Fruit fly (Drosophila melanogaster) whole organism, embryonic: Measurements from ENCODE around the gene Osbp.
A peak's percentile ranks its signal among the peaks of the same experiment; 100 is the strongest.

Experiments used
- Aef1 ChIP-seq: fragments of 200-800 bp; sonication (Bioruptor generic); IDR thresholded peaks from 3 replicates; pipeline ENCODE4 v1.3.6; 2022; ENCODE audit warnings: missing biosample characterization, missing genetic modification characterization
- CG1024 ChIP-seq: fragments of 200-800 bp; sonication (Bioruptor generic); IDR thresholded peaks from 2 replicates; pipeline ENCODE4 v1.3.6; 2022; ENCODE audit warnings: missing biosample characterization, missing genetic modification characterization
- CG11247 ChIP-seq: fragments of 200-800 bp; sonication (Bioruptor generic); IDR thresholded peaks from 2 replicates; pipeline ENCODE4 v1.3.6; 2022; ENCODE audit warnings: missing biosample characterization, missing genetic modification characterization
- CG11456 ChIP-seq: fragments of 200-800 bp; sonication (Bioruptor generic); IDR thresholded peaks from 3 replicates; pipeline ENCODE4 v1.3.6; 2022; ENCODE audit warnings: missing biosample characterization, missing genetic modification characterization
- CG11560 ChIP-seq: fragments of 200-800 bp; sonication (Bioruptor generic); IDR thresholded peaks from 3 replicates; pipeline ENCODE4 v1.3.6; 2022; ENCODE audit warnings: missing biosample characterization, missing genetic modification characterization
- CG12236 ChIP-seq: fragments of 200-800 bp; sonication (Bioruptor generic); optimal IDR thresholded peaks from 2 replicates; lab custom pipeline; 2016; ENCODE audit warnings: missing biosample characterization, missing genetic modification characterization
- CG14667 ChIP-seq: fragments of 200-800 bp; sonication (Bioruptor generic); IDR thresholded peaks from 2 replicates; pipeline ENCODE4 v1.3.6; 2022; ENCODE audit warnings: missing biosample characterization, missing genetic modification characterization
- CG15479 ChIP-seq: fragments of 200-800 bp; sonication (Bioruptor generic); optimal IDR thresholded peaks from 3 replicates; lab custom pipeline; 2019; ENCODE audit warnings: missing biosample characterization, mild to moderate bottlenecking, missing genetic modification characterization, moderate library complexity
- CG16815 ChIP-seq: fragments of 200-800 bp; sonication (Bioruptor generic); optimal IDR thresholded peaks from 3 replicates; lab custom pipeline; 2017; ENCODE audit warnings: missing biosample characterization, mild to moderate bottlenecking, missing genetic modification characterization
- CG1792 ChIP-seq: fragments of 200-800 bp; sonication (Bioruptor generic); optimal IDR thresholded peaks from 2 replicates; lab custom pipeline; 2016; ENCODE audit warnings: missing biosample characterization, missing genetic modification characterization
- CG18011 ChIP-seq: fragments of 200-800 bp; sonication (Bioruptor generic); optimal IDR thresholded peaks from 2 replicates; lab custom pipeline; 2017; ENCODE audit warnings: missing biosample characterization, missing genetic modification characterization, mild to moderate bottlenecking, moderate library complexity, missing genotype
- CG18262 ChIP-seq: fragments of 200-800 bp; optimal IDR thresholded peaks from 3 replicates; lab custom pipeline; 2019; ENCODE audit warnings: missing biosample characterization, mild to moderate bottlenecking, missing genetic modification characterization, moderate library complexity
- CG31365 ChIP-seq: fragments of 200-800 bp; sonication (Bioruptor generic); optimal IDR thresholded peaks from 2 replicates; lab custom pipeline; 2018; ENCODE audit warnings: missing biosample characterization, mild to moderate bottlenecking, missing genetic modification characterization
- CG32532 ChIP-seq: fragments of 200-800 bp; sonication (Bioruptor generic); IDR thresholded peaks from 2 replicates; pipeline ENCODE4 v1.3.6; 2022; ENCODE audit warnings: missing biosample characterization, missing genetic modification characterization
- CG32767 ChIP-seq: fragments of 200-800 bp; sonication (Bioruptor generic); IDR thresholded peaks from 2 replicates; pipeline ENCODE4 v1.3.6; 2022; ENCODE audit warnings: missing biosample characterization, missing genetic modification characterization
- CG4360 ChIP-seq: fragments of 200-800 bp; sonication (Bioruptor generic); IDR thresholded peaks from 2 replicates; pipeline ENCODE4 v1.3.6; 2022; ENCODE audit warnings: missing biosample characterization, missing genetic modification characterization
- CG4424 ChIP-seq: fragments of 200-800 bp; sonication (Bioruptor generic); optimal IDR thresholded peaks from 3 replicates; lab custom pipeline; 2016; ENCODE audit warnings: missing biosample characterization, missing genetic modification characterization
- CG6689 ChIP-seq: fragments of 200-800 bp; sonication (Bioruptor generic); IDR thresholded peaks from 2 replicates; pipeline ENCODE4 v1.3.6; 2022; ENCODE audit warnings: missing biosample characterization, missing genetic modification characterization
- CG7928 ChIP-seq: fragments of 200-800 bp; sonication (Bioruptor generic); optimal IDR thresholded peaks from 2 replicates; lab custom pipeline; 2017; ENCODE audit warnings: missing biosample characterization, mild to moderate bottlenecking, missing genetic modification characterization
- CG8290 ChIP-seq, 3 experiments: fragments of 200-800 bp; sonication (Bioruptor generic); optimal IDR thresholded peaks; 2 replicates each; lab custom pipeline; 2016 to 2019; ENCODE audit warnings: missing biosample characterization in 3 of 3, missing genetic modification characterization in 3 of 3, mild to moderate bottlenecking in 2 of 3, moderate library complexity in 1 of 3
- CG9215 ChIP-seq: fragments of 200-800 bp; sonication (Bioruptor generic); IDR thresholded peaks from 2 replicates; pipeline ENCODE4 v1.3.6; 2022; ENCODE audit warnings: missing biosample characterization, missing genetic modification characterization
- CG9932 ChIP-seq: fragments of 200-800 bp; sonication (Bioruptor generic); IDR thresholded peaks from 2 replicates; pipeline ENCODE4 v1.3.6; 2022; ENCODE audit warnings: missing biosample characterization, missing genetic modification characterization
- CrebB ChIP-seq: fragments of 200-800 bp; sonication (Bioruptor generic); optimal IDR thresholded peaks from 3 replicates; lab custom pipeline; 2018; ENCODE audit warnings: missing biosample characterization, mild to moderate bottlenecking, missing genetic modification characterization
- Dek ChIP-seq: fragments of 200-800 bp; sonication (Bioruptor generic); optimal IDR thresholded peaks from 3 replicates; lab custom pipeline; 2019; ENCODE audit warnings: missing biosample characterization, mild to moderate bottlenecking, missing genetic modification characterization, moderate library complexity
- HLH54F ChIP-seq: fragments of 200-800 bp; sonication (Bioruptor generic); optimal IDR thresholded peaks from 3 replicates; lab custom pipeline; 2016; ENCODE audit warnings: missing biosample characterization, missing genetic modification characterization
- MESR4 ChIP-seq: fragments of 200-800 bp; sonication (Bioruptor generic); optimal IDR thresholded peaks from 2 replicates; lab custom pipeline; 2018; ENCODE audit warnings: missing biosample characterization, mild to moderate bottlenecking, missing genetic modification characterization, moderate library complexity
- Mad ChIP-seq: fragments of 200-800 bp; sonication (Bioruptor generic); optimal IDR thresholded peaks from 2 replicates; lab custom pipeline; 2016; ENCODE audit warnings: missing biosample characterization, missing genetic modification characterization
- Med ChIP-seq: fragments of 200-800 bp; sonication (Bioruptor generic); peaks from one replicate; lab custom pipeline; 2016; ENCODE audit warnings: missing biosample characterization, missing genetic modification characterization, mild to moderate bottlenecking, inconsistent platforms, moderate library complexity
- NC2α ChIP-seq: fragments of 200-800 bp; sonication (Bioruptor generic); optimal IDR thresholded peaks from 2 replicates; lab custom pipeline; 2016; ENCODE audit warnings: missing biosample characterization, missing genetic modification characterization
- NK7.1 ChIP-seq: fragments of 200-800 bp; sonication (Bioruptor generic); optimal IDR thresholded peaks from 3 replicates; lab custom pipeline; 2016; ENCODE audit warnings: missing biosample characterization, missing genetic modification characterization
- PHDP ChIP-seq: fragments of 200-800 bp; sonication (Bioruptor generic); optimal IDR thresholded peaks from 3 replicates; lab custom pipeline; 2018; ENCODE audit warnings: missing biosample characterization, mild to moderate bottlenecking, missing genetic modification characterization, moderate library complexity
- Ptx1 ChIP-seq: fragments of 200-800 bp; sonication (Bioruptor generic); IDR thresholded peaks from 2 replicates; pipeline ENCODE4 v1.3.6; 2022; ENCODE audit warnings: missing biosample characterization, missing genetic modification characterization
- Six4 ChIP-seq: fragments of 200-800 bp; sonication (Bioruptor generic); optimal IDR thresholded peaks from 2 replicates; lab custom pipeline; 2016; ENCODE audit warnings: missing biosample characterization, missing genetic modification characterization
- caup ChIP-seq: fragments of 200-800 bp; sonication (Bioruptor generic); optimal IDR thresholded peaks from 3 replicates; lab custom pipeline; 2017; ENCODE audit warnings: missing biosample characterization, mild to moderate bottlenecking, missing genetic modification characterization, moderate library complexity; ENCODE audit not compliant: severe bottlenecking
- chif ChIP-seq, 2 experiments: fragments of 200-800 bp; sonication (Bioruptor generic); optimal IDR thresholded peaks; 3 replicates each; lab custom pipeline; 2016; ENCODE audit warnings: missing biosample characterization in 2 of 2, missing genetic modification characterization in 2 of 2
- corto ChIP-seq: fragments of 200-800 bp; sonication (Bioruptor generic); optimal IDR thresholded peaks from 2 replicates; lab custom pipeline; 2016; ENCODE audit warnings: missing biosample characterization, mild to moderate bottlenecking, missing genetic modification characterization, moderate library complexity
- crol ChIP-seq: fragments of 200-800 bp; sonication (Bioruptor generic); IDR thresholded peaks from 2 replicates; pipeline ENCODE4 v1.3.6; 2022; ENCODE audit warnings: missing biosample characterization, missing genetic modification characterization
- da ChIP-seq: fragments of 200-800 bp; sonication (Bioruptor generic); optimal IDR thresholded peaks from 2 replicates; lab custom pipeline; 2016; ENCODE audit warnings: missing biosample characterization, missing genetic modification characterization
- dati ChIP-seq: fragments of 200-800 bp; sonication (Bioruptor generic); IDR thresholded peaks from 2 replicates; pipeline ENCODE4 v1.3.6; 2022; ENCODE audit warnings: missing biosample characterization, missing genetic modification characterization
- en ChIP-seq: fragments of 200-800 bp; sonication (Bioruptor generic); optimal IDR thresholded peaks from 2 replicates; lab custom pipeline; 2016; ENCODE audit warnings: missing biosample characterization, missing genetic modification characterization
- eyg ChIP-seq: fragments of 200-800 bp; sonication (Bioruptor generic); optimal IDR thresholded peaks from 3 replicates; lab custom pipeline; 2016; ENCODE audit warnings: missing biosample characterization, missing genetic modification characterization
- fd3F ChIP-seq: fragments of 200-800 bp; sonication (Bioruptor generic); optimal IDR thresholded peaks from 2 replicates; lab custom pipeline; 2018; ENCODE audit warnings: missing biosample characterization, mild to moderate bottlenecking, missing genetic modification characterization, moderate library complexity
- hbn ChIP-seq: fragments of 200-800 bp; sonication (Bioruptor generic); IDR thresholded peaks from 2 replicates; pipeline ENCODE4 v1.3.6; 2022; ENCODE audit warnings: missing biosample characterization, missing genetic modification characterization; ENCODE audit not compliant: partially characterized antibody
- luna ChIP-seq: fragments of 200-800 bp; sonication (Bioruptor generic); optimal IDR thresholded peaks from 2 replicates; lab custom pipeline; 2016; ENCODE audit warnings: missing biosample characterization, missing genetic modification characterization
- peb ChIP-seq: fragments of 200-800 bp; sonication (Bioruptor generic); IDR thresholded peaks from 2 replicates; pipeline ENCODE4 v1.3.6; 2022; ENCODE audit warnings: missing biosample characterization, missing genetic modification characterization
- salm ChIP-seq: fragments of 200-800 bp; sonication (Bioruptor generic); optimal IDR thresholded peaks from 2 replicates; lab custom pipeline; 2018; ENCODE audit warnings: missing biosample characterization, mild to moderate bottlenecking, missing genetic modification characterization
- scrt ChIP-seq: fragments of 200-800 bp; sonication (Bioruptor generic); optimal IDR thresholded peaks from 2 replicates; lab custom pipeline; 2018; ENCODE audit warnings: missing biosample characterization, mild to moderate bottlenecking, missing genetic modification characterization, moderate library complexity
- slou ChIP-seq: fragments of 200-800 bp; sonication (Bioruptor generic); optimal IDR thresholded peaks from 3 replicates; lab custom pipeline; 2016; ENCODE audit warnings: missing biosample characterization, missing genetic modification characterization
- slp2 ChIP-seq: fragments of 200-800 bp; sonication (Bioruptor generic); optimal IDR thresholded peaks from 2 replicates; lab custom pipeline; 2016; ENCODE audit warnings: missing biosample characterization, missing genetic modification characterization
- wor ChIP-seq: fragments of 200-800 bp; sonication (Bioruptor generic); IDR thresholded peaks from 2 replicates; pipeline ENCODE4 v1.3.6; 2022; ENCODE audit warnings: missing biosample characterization, missing genetic modification characterization
- z ChIP-seq: fragments of 200-800 bp; sonication (Bioruptor generic); IDR thresholded peaks from 3 replicates; pipeline ENCODE4 v1.3.6; 2022; ENCODE audit warnings: missing biosample characterization, missing genetic modification characterization

Gene Osbp

dm6 chr3R:24962470-24962869 is 24.4 kb upstream of the Osbp start (continued):
- TF ChIP-seq Aef1 (GFP tag; lab: Robert Waterston, UW) (peak; percentile 65), dati (GFP tag; lab: Robert Waterston, UW) (no peak), CG9215 (GFP tag; lab: Robert Waterston, UW) (no peak; the same call in 1 of the 2 replicates), peb (GFP tag; lab: Robert Waterston, UW) (no peak), salm (tag; lab: Kevin White, UChicago) (peak; percentile 47), CG18011 (GFP tag; lab: Kevin White, UChicago) (no peak), CG16815 (GFP tag; lab: Kevin White, UChicago) (peak; percentile 14), Med (GFP tag; lab: Kevin White, UChicago) (peak; percentile 97), Mad (GFP tag; lab: Kevin White, UChicago) (peak; percentile 38), eyg (peak; percentile 34), crol (GFP tag; lab: Robert Waterston, UW) (no peak), corto (GFP tag; lab: Kevin White, UChicago) (no peak), CG8290 (GFP tag; optimal IDR thresholded peaks at IDR 0.05; lab: Kevin White, UChicago) (no peak), CG8290 (tag; optimal IDR thresholded peaks at IDR 0.05; lab: Kevin White, UChicago) (peak in 1 of 2 experiments; percentile 80), CG9932 (GFP tag; lab: Robert Waterston, UW) (peak; percentile 71), CG4424 (GFP tag; lab: Kevin White, UChicago) (peak; percentile 57), slou (GFP tag; lab: Kevin White, UChicago) (no peak), Six4 (GFP tag; lab: Kevin White, UChicago) (peak; percentile 28), CG4360 (GFP tag; lab: Robert Waterston, UW) (no peak), CG1024 (GFP tag; lab: Robert Waterston, UW) (0 out of 2 replicates have a peak, but pooled peaks have one; percentile 35), fd3F (GFP tag; lab: Kevin White, UChicago) (peak; percentile 27), CG32767 (GFP tag; lab: Robert Waterston, UW) (peak; percentile 46; the same call in 1 of the 2 replicates), NC2α (GFP tag; lab: Kevin White, UChicago) (no peak), scrt (GFP tag; lab: Kevin White, UChicago) (peak; percentile 54), CG6689 (GFP tag; lab: Robert Waterston, UW) (peak; percentile 63; the same call in 1 of the 2 replicates), Ptx1 (peak; percentile 81), caup (GFP tag; lab: Kevin White, UChicago) (peak; percentile 55), CG31365 (tag; lab: Kevin White, UChicago) (no peak), CG11456 (GFP tag; lab: Robert Waterston, UW) (peak; percentile 66; the same call in 1 of the 3 replicates), wor (peak; percentile 46; the same call in 1 of the 2 replicates), HLH54F (GFP tag; lab: Kevin White, UChicago) (peak; percentile 55), CG32532 (GFP tag; lab: Robert Waterston, UW) (peak; percentile 77), slp2 (GFP tag; lab: Kevin White, UChicago) (peak; percentile 31), CG11247 (no peak), luna (GFP tag; lab: Kevin White, UChicago) (peak; percentile 31), NK7.1 (GFP tag; lab: Kevin White, UChicago) (no peak), CG7928 (GFP tag; lab: Kevin White, UChicago) (peak; percentile 10), CrebB (tag; lab: Kevin White, UChicago) (peak; percentile 30), chif (GFP tag; optimal IDR thresholded peaks at IDR 0.05; lab: Kevin White, UChicago) (peak; percentile 49 to 50), hbn (no peak), CG14667 (GFP tag; lab: Robert Waterston, UW) (peak; percentile 53), en (GFP tag; lab: Kevin White, UChicago) (peak; percentile 33), CG11560 (tag; lab: Robert Waterston, UW) (0 out of 3 replicates have a peak, but pooled peaks have one; percentile 41), PHDP (no peak), z (GFP tag; lab: Robert Waterston, UW) (no peak), CG18262 (tag; lab: Kevin White, UChicago) (peak; percentile 43), CG12236 (GFP tag; lab: Kevin White, UChicago) (no peak), CG15479 (GFP tag; lab: Kevin White, UChicago) (no peak), CG1792 (GFP tag; lab: Kevin White, UChicago) (peak; percentile 38), da (GFP tag; lab: Kevin White, UChicago) (no peak), Dek (tag; lab: Kevin White, UChicago) (peak; percentile 59), MESR4 (GFP tag; lab: Kevin White, UChicago) (no peak)
